Fruit fly (Drosophila melanogaster) ovary, adult (tissue): Measurements from ENCODE around the gene CG11970.

Source experiments
- CG17801 ChIP-seq: fragments of 200-800 bp; optimal IDR thresholded peaks from 2 replicates; lab custom pipeline; 2019; ENCODE audit warnings: missing biosample characterization, mild to moderate bottlenecking, missing genetic modification characterization, moderate library complexity; ENCODE audit not compliant: partially characterized antibody

CG11970 gene

dm6 chr3R:8984602-8985074 lies at the start of gene CG11970:
CG11970 (plus strand) TSS chr3R:8984718.
- peak; percentile 47 for TF ChIP-seq CG17801 (GFP tag; lab: Kevin White, UChicago)

DNA sequence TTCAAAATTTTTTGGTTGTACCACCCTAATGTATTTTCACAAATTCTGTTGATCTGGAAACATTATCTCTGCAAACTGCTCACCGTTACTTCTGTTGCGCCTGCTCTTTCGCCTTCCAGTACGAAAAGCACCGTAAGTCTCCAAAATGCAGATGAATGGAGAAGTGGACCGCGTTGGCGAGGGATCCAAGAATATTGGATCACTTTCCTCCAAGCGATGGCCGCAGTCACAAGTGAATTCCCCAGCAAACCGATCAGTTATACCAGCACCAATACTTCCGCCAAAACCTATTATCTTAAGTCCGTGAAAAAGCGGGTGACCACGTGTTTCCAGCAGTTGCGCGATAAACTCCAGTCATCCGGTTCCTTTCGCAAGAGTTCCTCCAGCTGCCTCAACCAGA lies 49.6 kb upstream of the CG11970 start, which contains the start of gene osk:
osk (plus strand) TSS at position 197 of the 400 bp plus-strand sequence.
- TF ChIP-seq CG17801 (GFP tag; lab: Kevin White, UChicago): no peak

- TF ChIP-seq CG17801 (GFP tag; lab: Kevin White, UChicago): no peak
Measured at dm6 chr3R:8938494-8939404, 45.8 kb upstream of the CG11970 start, which contains the start of gene ScsbetaA. ScsbetaA (plus strand) TSS chr3R:8938724.

DNA sequence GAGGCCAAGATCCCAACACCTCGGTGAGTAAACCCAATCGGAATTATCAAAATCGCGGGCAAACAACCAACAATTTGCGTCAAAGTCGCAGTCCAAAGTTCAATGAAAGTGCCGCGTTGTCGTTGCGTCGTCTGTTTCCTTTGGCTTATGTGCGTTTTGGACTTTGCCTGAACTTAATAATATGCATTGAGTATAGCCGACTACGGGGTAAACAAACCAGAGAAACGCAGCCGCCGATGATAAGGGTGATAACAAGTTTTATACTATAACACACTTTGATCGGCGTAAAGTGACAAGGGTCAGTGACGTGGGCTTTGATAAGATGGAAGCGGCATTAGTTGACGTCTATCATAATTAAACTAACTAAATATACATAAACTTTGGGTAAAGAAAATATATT lies 44.8 kb upstream of the CG11970 start:
- TF ChIP-seq CG17801 (GFP tag; lab: Kevin White, UChicago): peak; percentile 39

DNA sequence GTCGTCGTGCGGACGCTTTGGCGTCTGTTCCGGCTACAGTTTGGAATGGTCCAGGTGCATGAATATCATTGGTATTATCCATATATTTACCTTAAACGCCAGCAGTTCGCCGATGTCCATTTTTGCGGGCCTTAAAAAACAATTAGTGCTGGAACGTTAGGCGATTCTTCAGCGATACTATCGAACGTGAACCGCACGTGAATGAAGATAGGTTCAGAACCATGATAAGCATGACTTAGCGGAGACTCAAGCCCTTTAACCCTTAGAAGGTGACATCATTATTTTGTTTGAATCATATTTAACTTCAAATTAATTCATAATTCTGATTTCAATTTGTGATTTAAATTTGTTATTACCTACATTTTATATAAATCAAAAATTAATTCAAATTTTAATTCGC lies 39.7 kb upstream of the CG11970 start, which contains the start of gene CG11964:
CG11964 (minus strand) TSS at position 155 of the 400 bp plus-strand sequence.
- TF ChIP-seq CG17801 (GFP tag; lab: Kevin White, UChicago): no peak

dm6 chr3R:8945502-8946324 lies 38.8 kb upstream of the CG11970 start:
- no peak for TF ChIP-seq CG17801 (GFP tag; lab: Kevin White, UChicago)

DNA sequence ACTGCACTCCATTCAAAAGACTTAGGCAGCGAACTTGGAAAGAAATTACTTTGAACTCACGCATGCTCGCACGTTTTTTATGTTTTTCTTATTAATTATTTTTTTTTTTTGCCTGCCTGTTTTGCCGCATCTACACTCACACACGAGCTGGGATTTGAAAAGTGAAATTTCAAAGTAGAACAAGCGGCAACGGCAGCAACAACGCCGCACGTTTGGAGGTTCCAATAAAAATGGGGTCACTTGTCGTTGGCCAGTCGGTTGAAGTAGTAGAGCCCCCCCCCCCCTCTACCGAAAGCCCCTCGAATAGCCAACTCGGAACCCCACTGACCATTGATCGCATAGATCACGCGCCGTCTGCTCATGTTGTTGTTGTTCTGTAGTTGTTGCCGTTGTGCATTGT lies 38.1 kb upstream of the CG11970 start:
- TF ChIP-seq CG17801 (GFP tag; lab: Kevin White, UChicago): no peak

DNA sequence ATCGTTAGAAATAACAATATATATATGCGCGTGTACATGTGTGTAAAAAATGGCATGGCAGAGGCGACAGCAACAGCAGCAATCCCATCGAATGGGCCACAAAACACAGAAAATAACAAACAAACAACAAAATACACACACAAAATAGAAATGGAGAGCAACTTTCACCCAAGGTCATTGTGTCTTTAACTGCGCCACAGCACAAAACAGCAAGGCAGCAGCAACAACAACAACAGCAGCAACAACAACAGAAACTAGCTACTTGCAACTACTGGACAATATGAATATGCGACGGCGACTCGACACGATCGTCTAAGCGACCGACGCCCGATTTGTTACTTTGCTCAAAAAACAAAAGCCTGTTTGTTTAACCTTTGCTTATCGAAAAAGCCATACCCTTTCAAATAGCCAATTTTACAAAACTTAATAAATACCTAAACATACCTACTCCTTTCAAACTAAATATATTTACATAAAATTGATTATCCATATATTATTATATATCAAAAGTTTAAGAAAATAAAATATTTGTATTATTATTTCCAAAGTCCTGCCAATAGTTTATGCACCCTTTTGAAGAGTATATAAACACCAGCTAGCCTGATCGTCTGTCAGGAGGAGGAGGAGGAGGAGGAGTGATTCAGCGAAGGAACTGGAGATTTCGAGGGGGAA lies 36.6 kb upstream of the CG11970 start:
- no peak for TF ChIP-seq CG17801 (GFP tag; lab: Kevin White, UChicago)

- no peak for TF ChIP-seq CG17801 (GFP tag; lab: Kevin White, UChicago)
Measured at dm6 chr3R:8948855-8949254, 35.7 kb upstream of the CG11970 start.

dm6 chr3R:8949334-8950066 lies 35.0 kb upstream of the CG11970 start:
- TF ChIP-seq CG17801 (GFP tag; lab: Kevin White, UChicago): no peak

DNA sequence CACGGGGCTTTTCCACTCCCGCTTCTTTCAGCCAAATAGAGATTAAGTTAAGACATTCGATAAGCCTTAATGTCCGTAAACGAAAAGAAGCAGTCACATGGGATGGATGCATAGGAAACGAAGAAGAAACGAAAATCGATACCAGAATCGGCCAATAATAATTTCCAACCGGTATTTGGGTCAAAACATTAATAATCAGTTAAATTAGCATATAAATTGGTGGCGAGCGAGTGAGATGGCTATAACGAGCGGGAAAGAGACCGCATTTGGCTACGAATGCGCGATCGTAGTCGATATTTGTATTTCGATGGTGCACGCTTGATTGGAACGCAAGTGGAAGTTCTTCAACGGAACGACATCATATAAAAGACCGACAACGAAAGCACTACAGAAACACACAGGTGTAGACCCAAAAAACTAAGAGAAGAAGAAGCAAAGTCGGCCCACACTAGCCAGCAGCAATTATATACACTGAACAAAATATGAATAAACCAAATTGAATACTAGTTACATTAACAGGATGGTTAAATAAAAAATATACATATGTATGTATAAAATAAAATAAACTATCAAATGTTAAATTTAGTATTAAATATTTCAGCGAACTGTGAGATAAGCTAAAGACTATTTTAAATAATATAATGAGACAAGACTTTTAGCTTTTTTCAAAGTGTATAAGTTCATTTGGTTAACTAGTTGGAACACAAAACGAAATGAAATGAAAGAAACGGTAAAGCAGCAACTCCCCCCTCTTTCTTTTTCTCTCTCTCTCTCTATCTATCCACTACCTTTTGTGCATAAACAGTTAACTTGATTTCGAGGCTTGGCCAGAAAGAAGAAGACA lies 29.8 kb upstream of the CG11970 start:
- no peak for TF ChIP-seq CG17801 (GFP tag; lab: Kevin White, UChicago)

- TF ChIP-seq CG17801 (GFP tag; lab: Kevin White, UChicago): no peak
Measured at dm6 chr3R:8955359-8955820, 29.1 kb upstream of the CG11970 start.

- TF ChIP-seq CG17801 (GFP tag; lab: Kevin White, UChicago): no peak
Measured at dm6 chr3R:8956333-8956732, 28.2 kb upstream of the CG11970 start.
